Fruit fly (Drosophila melanogaster): ENCODE data around the gene Irk3.
A peak's percentile ranks its signal among the peaks of the same experiment; 100 is the strongest.

Irk3 gene

DNA sequence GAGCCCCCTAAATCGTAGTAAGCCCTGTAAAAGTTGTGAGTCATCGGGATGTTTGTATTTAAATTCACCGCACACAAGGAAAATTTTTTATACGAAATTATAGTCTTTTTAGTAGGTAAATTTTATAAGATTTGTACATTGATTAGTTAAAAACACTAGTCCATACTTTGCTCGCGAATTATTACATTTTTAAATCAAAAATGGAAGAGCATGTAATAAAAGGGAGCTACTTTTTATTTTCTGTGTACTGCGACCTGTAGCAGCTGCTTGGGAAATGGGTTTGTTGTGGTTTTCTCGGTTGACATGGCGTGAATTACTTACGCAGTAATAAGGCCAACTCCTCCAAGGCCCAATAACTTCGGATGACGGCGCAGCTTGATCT is 18.8 kb downstream of the Irk3 start (continued):
- TF ChIP-seq unc-4 (GFP tag; IDR thresholded peaks at IDR 0.05; ENCODE audit: partially characterized antibody) (no peak), luna (GFP tag; optimal IDR thresholded peaks at IDR 0.05) (no peak), CG10979 (tag; optimal IDR thresholded peaks at IDR 0.05) (peak; percentile 8), CG34376 (GFP tag; optimal IDR thresholded peaks at IDR 0.05) (no peak), pum (GFP tag; optimal IDR thresholded peaks at IDR 0.05) (peak; percentile 21), CG3838 (GFP tag; optimal IDR thresholded peaks at IDR 0.05) (no peak), tio (GFP tag; optimal IDR thresholded peaks at IDR 0.05) (peak; percentile 30), CG3726 (GFP tag; IDR thresholded peaks at IDR 0.05) (no peak), p53 (GFP tag; optimal IDR thresholded peaks at IDR 0.05) (no peak), CG10462 (GFP tag; optimal IDR thresholded peaks at IDR 0.05) (no peak), Hand (GFP tag; optimal IDR thresholded peaks at IDR 0.05) (no peak), al (GFP tag; IDR thresholded peaks at IDR 0.05) (0 out of 2 replicates have a peak, but pooled peaks have one; percentile 26), Hr39 (optimal IDR thresholded peaks at IDR 0.05) (no peak), CG13894 (tag; optimal IDR thresholded peaks at IDR 0.05) (no peak), H2.0 (GFP tag; IDR thresholded peaks at IDR 0.05) (0 out of 2 replicates have a peak, but pooled peaks have one; percentile 27), CG11695 (GFP tag; IDR thresholded peaks at IDR 0.05) (peak; percentile 62), exex (tag; optimal IDR thresholded peaks at IDR 0.05) (no peak), crc (GFP tag; optimal IDR thresholded peaks at IDR 0.05) (no peak), Max (GFP tag; optimal IDR thresholded peaks at IDR 0.05) (no peak), br (optimal IDR thresholded peaks at IDR 0.05) (no peak), MESR4 (GFP tag; optimal IDR thresholded peaks at IDR 0.05) (no peak), CG13424 (tag; optimal IDR thresholded peaks at IDR 0.05) (peak; percentile 46), Hey (tag; optimal IDR thresholded peaks at IDR 0.05) (no peak), Oli (tag; optimal IDR thresholded peaks at IDR 0.05) (peak; percentile 31), CG14667 (GFP tag; IDR thresholded peaks at IDR 0.05) (0 out of 2 replicates have a peak, but pooled peaks have one; percentile 16), grau (tag; optimal IDR thresholded peaks at IDR 0.05) (peak; percentile 14), CG14965 (GFP tag; optimal IDR thresholded peaks at IDR 0.05; ENCODE audit: borderline replicate concordance) (no peak), Hmr (GFP tag; optimal IDR thresholded peaks at IDR 0.05) (peak; percentile 16), Mad (GFP tag; optimal IDR thresholded peaks at IDR 0.05) (peak; percentile 11), dpn (GFP tag; optimal IDR thresholded peaks at IDR 0.05) (peak in 1 of 2 experiments; percentile 31), sens (GFP tag) (peak; percentile 89), HLHmδ (GFP tag; optimal IDR thresholded peaks at IDR 0.05) (no peak), wor (GFP tag; IDR thresholded peaks at IDR 0.05) (no peak), schlank (tag; optimal IDR thresholded peaks at IDR 0.05) (no peak), CG11247 (GFP tag; IDR thresholded peaks at IDR 0.05) (no peak), CG9609 (GFP tag; optimal IDR thresholded peaks at IDR 0.05) (peak; percentile 6), CG6689 (GFP tag; IDR thresholded peaks at IDR 0.05) (peak; percentile 50), CG11696 (GFP tag; IDR thresholded peaks at IDR 0.05) (peak; percentile 27; the same call in 1 of the 2 replicates), CG31224 (GFP tag; IDR thresholded peaks at IDR 0.05) (peak; percentile 9; the same call in 1 of the 2 replicates), zf30C (GFP tag; optimal IDR thresholded peaks at IDR 0.05) (peak; percentile 49), CG7987 (GFP tag; optimal IDR thresholded peaks at IDR 0.05) (no peak), repo (GFP tag; optimal IDR thresholded peaks at IDR 0.05) (no peak), Mrtf (GFP tag; IDR thresholded peaks at IDR 0.05) (no peak), sens-2 (GFP tag; IDR thresholded peaks at IDR 0.05) (peak; percentile 20; the same call in 1 of the 2 replicates), CG13775 (GFP tag; optimal IDR thresholded peaks at IDR 0.05) (peak; percentile 24), CG16863 (GFP tag; optimal IDR thresholded peaks at IDR 0.05) (peak; percentile 38), Gug (GFP tag; IDR thresholded peaks at IDR 0.05) (no peak), dysf (GFP tag; IDR thresholded peaks at IDR 0.05) (peak; percentile 63; the same call in 2 of the 3 replicates), Awh (GFP tag; IDR thresholded peaks at IDR 0.05) (no peak), CG10209 (GFP tag; optimal IDR thresholded peaks at IDR 0.05) (peak; percentile 4), ap (GFP tag; IDR thresholded peaks at IDR 0.05) (no peak), Taf1 (GFP tag; IDR thresholded peaks at IDR 0.05) (0 out of 2 replicates have a peak, but pooled peaks have one; percentile 22)

All from whole organism, embryonic.